Fruit fly (Drosophila melanogaster) whole organism, embryonic: ENCODE measurements around the gene ck.

Experiments
- Antp ChIP-seq: fragments of 200-800 bp; sonication (Bioruptor generic); optimal IDR thresholded peaks from 3 replicates; lab custom pipeline; 2016; ENCODE audit warnings: missing biosample characterization, missing genetic modification characterization
- Atf-2 ChIP-seq: fragments of 200-800 bp; sonication (Bioruptor generic); optimal IDR thresholded peaks from 2 replicates; lab custom pipeline; 2016; ENCODE audit warnings: missing biosample characterization, missing genetic modification characterization
- CG11085 ChIP-seq: fragments of 200-800 bp; sonication (Bioruptor generic); IDR thresholded peaks from 2 replicates; pipeline ENCODE4 v1.3.6; 2022; ENCODE audit warnings: missing biosample characterization, missing genetic modification characterization
- CG12659 ChIP-seq: fragments of 200-800 bp; sonication (Bioruptor generic); optimal IDR thresholded peaks from 3 replicates; lab custom pipeline; 2017; ENCODE audit warnings: mild to moderate bottlenecking, missing biosample characterization, missing genetic modification reagents, missing genetic modification characterization
- CG15269 ChIP-seq: fragments of 200-800 bp; sonication (Bioruptor generic); optimal IDR thresholded peaks from 2 replicates; lab custom pipeline; 2018; ENCODE audit warnings: missing biosample characterization, mild to moderate bottlenecking, missing genetic modification characterization, moderate library complexity
- CG17912 ChIP-seq: fragments of 200-800 bp; sonication (Bioruptor generic); optimal IDR thresholded peaks from 2 replicates; lab custom pipeline; 2018; ENCODE audit warnings: missing biosample characterization, mild to moderate bottlenecking, missing genetic modification characterization
- CG18476 ChIP-seq: fragments of 200-800 bp; sonication (Bioruptor generic); optimal IDR thresholded peaks from 2 replicates; lab custom pipeline; 2016; ENCODE audit warnings: missing biosample characterization, mild to moderate bottlenecking, missing genetic modification characterization
- CG31365 ChIP-seq: fragments of 200-800 bp; sonication (Bioruptor generic); optimal IDR thresholded peaks from 2 replicates; lab custom pipeline; 2018; ENCODE audit warnings: missing biosample characterization, mild to moderate bottlenecking, missing genetic modification characterization
- CG3281 ChIP-seq: fragments of 200-800 bp; sonication (Bioruptor generic); optimal IDR thresholded peaks from 3 replicates; lab custom pipeline; 2017; ENCODE audit warnings: missing biosample characterization, mild to moderate bottlenecking, missing genetic modification characterization
- CG33557 ChIP-seq: fragments of 200-800 bp; sonication (Bioruptor generic); optimal IDR thresholded peaks from 2 replicates; lab custom pipeline; 2019; ENCODE audit warnings: missing biosample characterization, mild to moderate bottlenecking, missing genetic modification characterization, moderate library complexity
- CG34224 ChIP-seq: fragments of 200-800 bp; sonication (Bioruptor generic); IDR thresholded peaks from 3 replicates; pipeline ENCODE4 v1.3.6; 2022; ENCODE audit warnings: missing biosample characterization, missing genetic modification characterization; ENCODE audit not compliant: partially characterized antibody
- CG4404 ChIP-seq: fragments of 200-800 bp; sonication (Bioruptor generic); IDR thresholded peaks from 2 replicates; pipeline ENCODE4 v1.3.6; 2022; ENCODE audit warnings: missing biosample characterization, missing genetic modification characterization
- CG5180 ChIP-seq: fragments of 200-800 bp; sonication (Bioruptor generic); optimal IDR thresholded peaks from 3 replicates; lab custom pipeline; 2017; ENCODE audit warnings: missing biosample characterization, missing genetic modification characterization, mild to moderate bottlenecking, moderate library complexity, missing genetic modification reagents
- CG7963 ChIP-seq: fragments of 200-800 bp; sonication (Bioruptor generic); IDR thresholded peaks from 3 replicates; pipeline ENCODE4 v1.3.6; 2022; ENCODE audit warnings: missing biosample characterization, missing genetic modification characterization; ENCODE audit not compliant: partially characterized antibody
- CG8359 ChIP-seq: fragments of 200-800 bp; sonication (Bioruptor generic); optimal IDR thresholded peaks from 2 replicates; lab custom pipeline; 2017; ENCODE audit warnings: missing biosample characterization, mild to moderate bottlenecking, missing genetic modification characterization, borderline replicate concordance
- CG9609 ChIP-seq: fragments of 200-800 bp; sonication (Bioruptor generic); optimal IDR thresholded peaks from 3 replicates; lab custom pipeline; 2016; ENCODE audit warnings: missing biosample characterization, missing genetic modification characterization
- CG9817 ChIP-seq: fragments of 200-800 bp; sonication (Bioruptor generic); optimal IDR thresholded peaks from 2 replicates; lab custom pipeline; 2018; ENCODE audit warnings: missing biosample characterization, mild to moderate bottlenecking, missing genetic modification characterization, moderate library complexity
- Eip74EF ChIP-seq, 2 experiments: fragments of 200-800 bp in 1 of 2; fragments of >200 bp in 1 of 2; sonication (Bioruptor generic) in 1 of 2; optimal IDR thresholded peaks; 2 replicates each; lab custom pipeline; 2017 to 2019; ENCODE audit warnings: missing biosample characterization in 2 of 2, missing genetic modification characterization in 2 of 2, mild to moderate bottlenecking in 1 of 2, moderate library complexity in 1 of 2
- HHEX ChIP-seq: fragments of 200-800 bp; sonication (Bioruptor generic); optimal IDR thresholded peaks from 3 replicates; lab custom pipeline; 2017; ENCODE audit warnings: missing biosample characterization, mild to moderate bottlenecking, missing genetic modification characterization, missing genetic modification reagents
- Jarid2 ChIP-seq: fragments of 200-800 bp; sonication (Bioruptor generic); optimal IDR thresholded peaks from 3 replicates; lab custom pipeline; 2017; ENCODE audit warnings: mild to moderate bottlenecking, missing biosample characterization, missing genetic modification reagents, missing genetic modification characterization
- Max ChIP-seq: fragments of 200-800 bp; sonication (Bioruptor generic); optimal IDR thresholded peaks from 2 replicates; lab custom pipeline; 2016; ENCODE audit warnings: missing biosample characterization, mild to moderate bottlenecking, missing genetic modification characterization
- NC2β ChIP-seq: fragments of 200-800 bp; sonication (Bioruptor generic); optimal IDR thresholded peaks from 2 replicates; lab custom pipeline; 2016; ENCODE audit warnings: missing biosample characterization, missing genetic modification characterization
- NFAT ChIP-seq: fragments of 200-800 bp; sonication (Bioruptor generic); IDR thresholded peaks from 2 replicates; pipeline ENCODE4 v1.3.6; 2022; ENCODE audit warnings: missing biosample characterization, missing genetic modification characterization
- NfI ChIP-seq: fragments of 200-800 bp; sonication (Bioruptor generic); optimal IDR thresholded peaks from 3 replicates; lab custom pipeline; 2018; ENCODE audit warnings: missing biosample characterization, mild to moderate bottlenecking, missing genetic modification characterization, moderate library complexity
- Ptx1 ChIP-seq: fragments of 200-800 bp; sonication (Bioruptor generic); IDR thresholded peaks from 2 replicates; pipeline ENCODE4 v1.3.6; 2022; ENCODE audit warnings: missing biosample characterization, missing genetic modification characterization
- Ssrp ChIP-seq: fragments of 200-800 bp; sonication (Bioruptor generic); optimal IDR thresholded peaks from 2 replicates; lab custom pipeline; 2018; ENCODE audit warnings: missing biosample characterization, mild to moderate bottlenecking, missing genetic modification characterization, moderate library complexity
- Xrp1 ChIP-seq: fragments of 200-800 bp; sonication (Bioruptor generic); IDR thresholded peaks from 2 replicates; pipeline ENCODE4 v1.3.6; 2022; ENCODE audit warnings: missing biosample characterization, missing genetic modification characterization
- YL-1 ChIP-seq: fragments of 200-800 bp; sonication (Bioruptor generic); optimal IDR thresholded peaks from 3 replicates; lab custom pipeline; 2017; ENCODE audit warnings: missing biosample characterization, mild to moderate bottlenecking, missing genetic modification characterization
- ash1 ChIP-seq: fragments of 200-800 bp; sonication (Bioruptor generic); optimal IDR thresholded peaks from 2 replicates; lab custom pipeline; 2018; ENCODE audit warnings: missing biosample characterization, mild to moderate bottlenecking, missing genetic modification characterization
- ato ChIP-seq: fragments of 200-800 bp; sonication (Bioruptor generic); IDR thresholded peaks from 2 replicates; pipeline ENCODE4 v1.3.6; 2022; ENCODE audit warnings: missing biosample characterization, missing genetic modification characterization; ENCODE audit not compliant: partially characterized antibody
- bab2 ChIP-seq: fragments of 200-800 bp; sonication (Bioruptor generic); optimal IDR thresholded peaks from 2 replicates; lab custom pipeline; 2016; ENCODE audit warnings: missing biosample characterization, missing genetic modification characterization
- chif ChIP-seq, 2 experiments: fragments of 200-800 bp; sonication (Bioruptor generic); optimal IDR thresholded peaks; 3 replicates each; lab custom pipeline; 2016; ENCODE audit warnings: missing biosample characterization in 2 of 2, missing genetic modification characterization in 2 of 2
- dan ChIP-seq: fragments of 200-800 bp; sonication (Bioruptor generic); IDR thresholded peaks from 2 replicates; pipeline ENCODE4 v1.3.6; 2022; ENCODE audit warnings: missing biosample characterization, missing genetic modification characterization
- disco-r ChIP-seq: fragments of 200-800 bp; sonication (Bioruptor generic); optimal IDR thresholded peaks from 2 replicates; lab custom pipeline; 2016; ENCODE audit warnings: missing biosample characterization, missing genetic modification characterization
- ewg ChIP-seq: fragments of 200-800 bp; sonication (Bioruptor generic); optimal IDR thresholded peaks from 3 replicates; lab custom pipeline; 2017; ENCODE audit warnings: mild to moderate bottlenecking, missing biosample characterization, missing genetic modification reagents, missing genetic modification characterization
- fd96Cb ChIP-seq: fragments of 200-800 bp; sonication (Bioruptor generic); optimal IDR thresholded peaks from 2 replicates; lab custom pipeline; 2018; ENCODE audit warnings: missing biosample characterization, mild to moderate bottlenecking, missing genetic modification characterization, moderate library complexity
- gce ChIP-seq: fragments of 200-800 bp; sonication (Bioruptor generic); IDR thresholded peaks from 3 replicates; pipeline ENCODE4 v1.3.6; 2022; ENCODE audit warnings: missing biosample characterization, missing genetic modification characterization
- gem ChIP-seq: fragments of 200-800 bp; sonication (Bioruptor generic); optimal IDR thresholded peaks from 2 replicates; lab custom pipeline; 2019; ENCODE audit warnings: missing biosample characterization, mild to moderate bottlenecking, missing genetic modification characterization, moderate library complexity
- grn ChIP-seq: fragments of 200-800 bp; sonication (Bioruptor generic); optimal IDR thresholded peaks from 3 replicates; lab custom pipeline; 2017; ENCODE audit warnings: missing biosample characterization, missing genetic modification characterization
- kni ChIP-seq: fragments of 200-800 bp; sonication (Bioruptor generic); optimal IDR thresholded peaks from 3 replicates; lab custom pipeline; 2017; ENCODE audit warnings: mild to moderate bottlenecking, missing biosample characterization, missing genetic modification reagents, missing genetic modification characterization
- lbe ChIP-seq: fragments of 200-800 bp; sonication (Bioruptor generic); optimal IDR thresholded peaks from 2 replicates; lab custom pipeline; 2016; ENCODE audit warnings: missing biosample characterization, mild to moderate bottlenecking, missing genetic modification characterization
- nau ChIP-seq: fragments of 200-800 bp; sonication (Bioruptor generic); optimal IDR thresholded peaks from 3 replicates; lab custom pipeline; 2017; ENCODE audit warnings: missing biosample characterization, mild to moderate bottlenecking, missing genetic modification characterization, missing genetic modification reagents
- onecut ChIP-seq: fragments of 200-800 bp; sonication (Bioruptor generic); IDR thresholded peaks from 2 replicates; pipeline ENCODE4 v1.3.6; 2022; ENCODE audit warnings: missing biosample characterization, missing genetic modification characterization
- phol ChIP-seq: fragments of 200-800 bp; sonication (Bioruptor generic); optimal IDR thresholded peaks from 3 replicates; lab custom pipeline; 2018; ENCODE audit warnings: missing biosample characterization, mild to moderate bottlenecking, missing genetic modification characterization, moderate library complexity
- sd ChIP-seq: fragments of 200-800 bp; sonication (Bioruptor generic); optimal IDR thresholded peaks from 3 replicates; lab custom pipeline; 2018; ENCODE audit warnings: missing biosample characterization, mild to moderate bottlenecking, missing genetic modification characterization, moderate library complexity
- so ChIP-seq: fragments of 200-800 bp; sonication (Bioruptor generic); IDR thresholded peaks from 3 replicates; pipeline ENCODE4 v1.3.6; 2022; ENCODE audit warnings: missing biosample characterization, missing genetic modification characterization
- stc ChIP-seq: fragments of 200-800 bp; sonication (Bioruptor generic); IDR thresholded peaks from 2 replicates; pipeline ENCODE4 v1.3.6; 2022; ENCODE audit warnings: missing biosample characterization, missing genetic modification characterization
- tgo ChIP-seq: fragments of 200-800 bp; sonication (Bioruptor generic); IDR thresholded peaks from 3 replicates; pipeline ENCODE4 v1.3.6; 2022; ENCODE audit warnings: missing biosample characterization, missing genetic modification characterization
- ttk ChIP-seq: fragments of 200-800 bp; sonication (Bioruptor generic); IDR thresholded peaks from 2 replicates; pipeline ENCODE4 v2.1.2; 2022; ENCODE audit warnings: missing biosample characterization, missing genetic modification characterization

The ck gene

DNA sequence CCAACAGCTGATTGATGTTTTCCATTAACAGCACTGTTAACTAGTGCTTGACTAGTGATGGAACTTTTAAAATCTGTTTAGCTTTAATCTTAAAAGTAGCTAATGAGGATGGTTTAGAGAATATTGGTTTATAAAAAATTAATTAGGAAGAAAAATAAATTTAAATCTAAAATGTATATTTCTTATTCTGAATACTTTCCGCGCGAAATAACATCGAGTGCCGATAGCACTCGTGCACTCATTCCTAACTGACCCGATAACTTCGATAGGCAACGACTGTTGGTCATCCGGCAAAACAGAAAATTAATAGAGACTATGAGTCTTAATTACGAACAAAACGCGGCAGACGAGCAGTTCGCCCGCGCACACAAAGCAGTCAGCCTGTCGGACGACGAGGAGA, 48.0 kb downstream of the ck start, which contains the start of the genes THG and Rnmt (continued):
- TF ChIP-seq CG12659 (GFP tag; lab: Kevin White, UChicago) = peak; percentile 87
- peak; percentile 84 for TF ChIP-seq phol (tag; lab: Kevin White, UChicago)
- peak; percentile 79 for TF ChIP-seq CG11085 (GFP tag; lab: Robert Waterston, UW)
- peak; percentile 80 for TF ChIP-seq CG7963
- peak; percentile 62 for TF ChIP-seq CG18476 (GFP tag; lab: Kevin White, UChicago)
- TF ChIP-seq gem = peak; percentile 94
- peak; percentile 84 for TF ChIP-seq NFAT
- TF ChIP-seq so = peak; percentile 60; the same call in 1 of the 3 replicates
- TF ChIP-seq ash1 = no peak
- peak; percentile 62 for TF ChIP-seq onecut (GFP tag; lab: Robert Waterston, UW)
- peak; percentile 87 for TF ChIP-seq Ptx1 (GFP tag; lab: Robert Waterston, UW)
- peak; percentile 68 for TF ChIP-seq bab2 (GFP tag; lab: Kevin White, UChicago)
- peak; percentile 55 for TF ChIP-seq Antp (GFP tag; lab: Kevin White, UChicago)
- peak; percentile 83; the same call in 2 of the 3 replicates for TF ChIP-seq gce
- peak; percentile 13 for TF ChIP-seq disco-r (GFP tag; lab: Kevin White, UChicago)
- TF ChIP-seq CG9817 = peak; percentile 90
- TF ChIP-seq sd = peak; percentile 50
- peak in 1 of 2 experiments; percentile 1 for TF ChIP-seq Eip74EF (GFP tag; optimal IDR thresholded peaks at IDR 0.05; lab: Kevin White, UChicago)
- TF ChIP-seq chif (GFP tag; optimal IDR thresholded peaks at IDR 0.05; lab: Kevin White, UChicago) = peak; percentile 62 to 69
- peak; percentile 41; the same call in 1 of the 2 replicates for TF ChIP-seq ato (GFP tag; lab: Robert Waterston, UW)
- no peak for TF ChIP-seq CG5180
- TF ChIP-seq tgo (GFP tag; lab: Robert Waterston, UW) = peak; percentile 85
- peak; percentile 89 for TF ChIP-seq Xrp1 (GFP tag; lab: Robert Waterston, UW)
- TF ChIP-seq ttk (GFP tag; lab: Robert Waterston, UW) = peak; percentile 86
- peak; percentile 81 for TF ChIP-seq lbe (GFP tag; lab: Kevin White, UChicago)
- peak; percentile 50 for TF ChIP-seq HHEX (GFP tag; lab: Kevin White, UChicago)
- peak; percentile 50 for TF ChIP-seq Atf-2 (GFP tag; lab: Kevin White, UChicago)
- TF ChIP-seq CG33557 (GFP tag; lab: Kevin White, UChicago) = peak; percentile 81
- TF ChIP-seq stc (GFP tag; lab: Robert Waterston, UW) = peak; percentile 61
- no peak for TF ChIP-seq CG9609 (GFP tag; lab: Kevin White, UChicago)
- TF ChIP-seq grn = no peak
- TF ChIP-seq Jarid2 (GFP tag; lab: Kevin White, UChicago) = peak; percentile 30
- TF ChIP-seq fd96Cb (tag; lab: Kevin White, UChicago) = peak; percentile 63
- TF ChIP-seq CG17912 (GFP tag; lab: Kevin White, UChicago) = peak; percentile 2
- peak; percentile 30; the same call in 1 of the 2 replicates for TF ChIP-seq dan (GFP tag; lab: Robert Waterston, UW)
- peak; percentile 84 for TF ChIP-seq CG34224 (GFP tag; lab: Robert Waterston, UW)
- TF ChIP-seq CG3281 (GFP tag; lab: Kevin White, UChicago) = peak; percentile 74
- peak; percentile 4 for TF ChIP-seq CG8359 (GFP tag; lab: Kevin White, UChicago)
- no peak for TF ChIP-seq CG31365 (tag; lab: Kevin White, UChicago)
- TF ChIP-seq Ssrp (tag; lab: Kevin White, UChicago) = peak; percentile 76
- TF ChIP-seq YL-1 (GFP tag; lab: Kevin White, UChicago) = peak; percentile 49
- TF ChIP-seq CG4404 (GFP tag; lab: Robert Waterston, UW) = peak; percentile 78
- TF ChIP-seq nau = peak; percentile 55
- TF ChIP-seq ewg (GFP tag; lab: Kevin White, UChicago) = peak; percentile 55
- peak; percentile 83 for TF ChIP-seq NfI
- peak; percentile 79 for TF ChIP-seq Max (GFP tag; lab: Kevin White, UChicago)
- TF ChIP-seq CG15269 (tag; lab: Kevin White, UChicago) = peak; percentile 83
- TF ChIP-seq NC2β (GFP tag; lab: Kevin White, UChicago) = peak; percentile 88
- TF ChIP-seq kni (GFP tag; lab: Kevin White, UChicago) = no peak
